Fruit fly (Drosophila melanogaster) whole organism, prepupa: Measurements from ENCODE around the gene Icmt.

Experiments used
- CG11294 ChIP-seq: fragments of 200-800 bp; sonication (Bioruptor generic); IDR thresholded peaks from 2 replicates; pipeline ENCODE4 v1.3.6; 2022; ENCODE audit warnings: missing biosample characterization, missing genetic modification characterization
- CG11902 ChIP-seq: fragments of 200-800 bp; sonication (Bioruptor generic); optimal IDR thresholded peaks from 3 replicates; lab custom pipeline; 2016; ENCODE audit warnings: missing biosample characterization, missing genetic modification characterization
- CG15336 ChIP-seq: fragments of 200-800 bp; sonication (Bioruptor generic); IDR thresholded peaks from 2 replicates; pipeline ENCODE4 v1.3.6; 2022; ENCODE audit warnings: missing biosample characterization, missing genetic modification characterization
- CG1621 ChIP-seq: fragments of 200-800 bp; sonication (Bioruptor generic); optimal IDR thresholded peaks from 3 replicates; lab custom pipeline; 2018; ENCODE audit warnings: missing biosample characterization, mild to moderate bottlenecking, missing genetic modification characterization
- CG3032 ChIP-seq: fragments of 200-800 bp; optimal IDR thresholded peaks from 2 replicates; lab custom pipeline; 2019; ENCODE audit warnings: missing biosample characterization, mild to moderate bottlenecking, missing genetic modification characterization, moderate library complexity
- CG8119 ChIP-seq: fragments of 200-800 bp; sonication (Bioruptor generic); IDR thresholded peaks from 3 replicates; pipeline ENCODE4 v1.3.6; 2022; ENCODE audit warnings: missing biosample characterization, missing genetic modification characterization
- Gug ChIP-seq: fragments of 200-800 bp; sonication (Bioruptor generic); IDR thresholded peaks from 2 replicates; pipeline ENCODE4 v1.3.6; 2022; ENCODE audit warnings: missing biosample characterization, missing genetic modification characterization
- Hr39 ChIP-seq: fragments of 200-800 bp; sonication (Bioruptor generic); optimal IDR thresholded peaks from 2 replicates; lab custom pipeline; 2016; ENCODE audit warnings: missing biosample characterization, missing genetic modification characterization
- Lpt ChIP-seq: fragments of 200-800 bp; sonication (Bioruptor generic); optimal IDR thresholded peaks from 3 replicates; lab custom pipeline; 2016; ENCODE audit warnings: missing biosample characterization, missing genetic modification characterization
- Smox ChIP-seq: fragments of 200-800 bp; sonication (Bioruptor generic); optimal IDR thresholded peaks from 3 replicates; lab custom pipeline; 2016; ENCODE audit warnings: missing biosample characterization, missing genetic modification characterization
- Sox14 ChIP-seq: fragments of 200-800 bp; sonication (Bioruptor generic); optimal IDR thresholded peaks from 3 replicates; lab custom pipeline; 2016; ENCODE audit warnings: missing biosample characterization, missing genetic modification characterization
- salr ChIP-seq, 2 experiments: fragments of 200-800 bp; sonication (Bioruptor generic); optimal IDR thresholded peaks; 3 replicates each; lab custom pipeline; 2016 to 2018; ENCODE audit warnings: missing biosample characterization in 2 of 2, missing genetic modification characterization in 2 of 2, mild to moderate bottlenecking in 1 of 2
- topi ChIP-seq: fragments of 200-800 bp; sonication (Bioruptor generic); optimal IDR thresholded peaks from 3 replicates; lab custom pipeline; 2016; ENCODE audit warnings: missing biosample characterization, missing genetic modification characterization
- vri ChIP-seq: fragments of 200-800 bp; sonication (Bioruptor generic); optimal IDR thresholded peaks from 3 replicates; lab custom pipeline; 2016; ENCODE audit warnings: missing biosample characterization, mild to moderate bottlenecking, missing genetic modification characterization

DNA sequence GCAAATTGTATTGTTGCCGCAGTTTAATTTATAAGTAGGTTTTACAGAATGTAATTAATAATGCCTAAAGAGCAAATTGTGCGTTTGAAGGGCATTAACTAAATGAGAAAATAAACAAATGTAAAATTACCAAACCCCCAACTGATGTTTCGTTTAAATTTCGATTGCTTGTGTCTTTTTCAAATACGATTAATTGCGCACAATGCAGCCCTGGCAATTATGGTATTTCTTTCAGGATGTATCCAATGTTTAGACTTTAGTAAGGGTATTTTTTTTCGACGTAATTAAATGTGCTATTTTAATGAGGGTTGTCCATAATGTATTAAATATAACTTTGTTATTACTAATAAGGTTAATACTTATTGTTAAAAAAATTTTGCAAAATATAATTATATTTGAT is 22.8 kb downstream of the Icmt start:
- TF ChIP-seq CG15336 (GFP tag; lab: Robert Waterston, UW) (no peak), Sox14 (no peak), CG11902 (no peak), salr (GFP tag; optimal IDR thresholded peaks at IDR 0.05; lab: Kevin White, UChicago) (no peak), Smox (GFP tag; lab: Kevin White, UChicago) (no peak), Gug (GFP tag; lab: Robert Waterston, UW) (no peak), CG3032 (no peak), CG8119 (GFP tag; lab: Robert Waterston, UW) (no peak), Lpt (GFP tag; lab: Kevin White, UChicago) (no peak), Hr39 (no peak), CG1621 (tag; lab: Kevin White, UChicago) (no peak), CG11294 (GFP tag; lab: Robert Waterston, UW) (no peak), topi (no peak), vri (GFP tag; lab: Kevin White, UChicago) (no peak)
